Worm (Caenorhabditis elegans): Measurements from ENCODE around the gene Y45F10D.7.
A peak's percentile ranks its signal among the peaks of the same experiment; 100 is the strongest.

Y45F10D.7 gene

DNA sequence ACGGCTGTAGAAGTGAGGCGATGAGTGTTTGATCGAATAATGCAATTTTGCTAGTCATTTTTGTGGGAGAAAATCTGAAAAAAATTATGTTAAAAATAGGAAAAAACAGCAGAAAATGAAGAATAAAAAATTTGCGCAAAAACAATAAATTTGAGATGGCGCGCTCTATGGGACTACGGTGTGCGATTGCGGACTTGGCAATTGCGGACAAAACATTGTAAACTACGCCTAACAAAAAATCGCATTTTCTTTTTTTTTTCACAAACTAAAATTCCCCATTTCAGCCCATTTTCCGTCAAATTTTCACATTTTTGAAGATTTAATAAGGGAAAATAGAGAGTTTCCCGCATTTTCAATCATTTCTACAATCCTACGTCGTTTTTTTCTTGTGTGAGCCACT, at the start of gene Y45F10D.7, which contains the start of gene sas-6:
TSS of gene Y45F10D.7 (plus strand) at position 256 of the 400 bp plus-strand sequence.
TSS of gene sas-6 (minus strand) at position 80 of the 400 bp plus-strand sequence.
- TF ChIP-seq dve-1 (tag; optimal IDR thresholded peaks at IDR 0.05) (peak; percentile 23), nfya-1 (tag; optimal IDR thresholded peaks at IDR 0.05) (peak; percentile 80), F13H6.1 (tag; optimal IDR thresholded peaks at IDR 0.05) (no peak), sox-2 (GFP tag; IDR thresholded peaks at IDR 0.05) (no peak), ceh-34 (tag; optimal IDR thresholded peaks at IDR 0.05) (peak; percentile 37), hlh-13 (GFP tag; optimal IDR thresholded peaks at IDR 0.05) (no peak), ets-4 (tag; optimal IDR thresholded peaks at IDR 0.05) (no peak), sdc-2 (tag; optimal IDR thresholded peaks at IDR 0.05) (no peak), npax-4 (tag; optimal IDR thresholded peaks at IDR 0.05) (peak; percentile 32), ceh-31 (tag; optimal IDR thresholded peaks at IDR 0.05) (peak; percentile 40), ceh-14 (tag; optimal IDR thresholded peaks at IDR 0.05) (no peak), K09A11.1 (tag; optimal IDR thresholded peaks at IDR 0.05; ENCODE audit: insufficient read depth) (no peak), unc-86 (tag; optimal IDR thresholded peaks at IDR 0.05) (peak; percentile 32), Y22D7AL.16 (tag; optimal IDR thresholded peaks at IDR 0.05) (no peak), ceh-48 (tag; optimal IDR thresholded peaks at IDR 0.05) (no peak), ceh-18 (tag; optimal IDR thresholded peaks at IDR 0.05) (peak; percentile 13), pros-1 (tag; optimal IDR thresholded peaks at IDR 0.05) (no peak), odd-2 (tag; optimal IDR thresholded peaks at IDR 0.05) (no peak), ceh-19 (GFP tag; optimal IDR thresholded peaks at IDR 0.05) (no peak), ref-2 (tag; optimal IDR thresholded peaks at IDR 0.05) (peak; percentile 73), elt-2 (tag; optimal IDR thresholded peaks at IDR 0.05) (peak; percentile 55), unc-3 (GFP tag; conservative IDR thresholded peaks at IDR 0.05) (no peak), unc-3 (tag; optimal IDR thresholded peaks at IDR 0.05) (no peak), lin-11 (tag; optimal IDR thresholded peaks at IDR 0.05) (no peak), tbx-2 (tag; optimal IDR thresholded peaks at IDR 0.05) (peak; percentile 28), ama-1 (optimal IDR thresholded peaks at IDR 0.05) (no peak), unc-42 (tag; optimal IDR thresholded peaks at IDR 0.05) (peak; percentile 61), ceh-24 (tag; optimal IDR thresholded peaks at IDR 0.05) (no peak), ceh-2 (tag; optimal IDR thresholded peaks at IDR 0.05) (no peak), ceh-9 (tag; optimal IDR thresholded peaks at IDR 0.05) (no peak), fkh-10 (GFP tag; optimal IDR thresholded peaks at IDR 0.05) (no peak), pha-2 (tag; optimal IDR thresholded peaks at IDR 0.05) (no peak), mec-3 (tag; optimal IDR thresholded peaks at IDR 0.05; ENCODE audit: borderline replicate concordance) (no peak), C08G9.2 (tag; optimal IDR thresholded peaks at IDR 0.05) (peak; percentile 15)

DNA sequence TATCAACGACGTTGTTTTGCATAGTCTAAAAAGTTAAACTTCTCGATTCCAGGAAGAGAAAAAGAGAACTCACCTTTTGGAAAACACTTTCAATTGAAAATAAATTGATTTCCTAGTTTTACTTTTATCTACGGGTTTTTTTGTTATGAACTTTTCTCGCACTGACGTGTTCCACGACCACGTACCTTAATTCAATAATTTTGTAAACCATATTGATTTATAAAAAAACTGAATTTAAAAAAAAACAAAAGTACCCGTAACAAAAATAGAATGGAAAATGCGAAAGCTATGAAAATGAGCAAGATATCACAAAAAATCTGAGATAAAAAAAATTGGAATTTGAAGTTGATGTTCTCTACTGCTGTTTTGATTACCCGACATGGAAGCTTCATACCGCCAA, 46.5 kb upstream of the Y45F10D.7 start, which contains the start of gene C47A4.3:
TSS of gene C47A4.3 (minus strand) at position 101 of the 400 bp plus-strand sequence.
- no peak for TF ChIP-seq madf-2 (tag; optimal IDR thresholded peaks at IDR 0.05)
- no peak for TF ChIP-seq pax-1 (tag; optimal IDR thresholded peaks at IDR 0.05)
- no peak for TF ChIP-seq hlh-8 (tag; optimal IDR thresholded peaks at IDR 0.05)
- no peak for TF ChIP-seq ceh-48 (tag; optimal IDR thresholded peaks at IDR 0.05)
- TF ChIP-seq ceh-19 (GFP tag; optimal IDR thresholded peaks at IDR 0.05), result no peak
- TF ChIP-seq zip-5 (tag; optimal IDR thresholded peaks at IDR 0.05), result no peak
- no peak for TF ChIP-seq hlh-13 (GFP tag; optimal IDR thresholded peaks at IDR 0.05)

DNA sequence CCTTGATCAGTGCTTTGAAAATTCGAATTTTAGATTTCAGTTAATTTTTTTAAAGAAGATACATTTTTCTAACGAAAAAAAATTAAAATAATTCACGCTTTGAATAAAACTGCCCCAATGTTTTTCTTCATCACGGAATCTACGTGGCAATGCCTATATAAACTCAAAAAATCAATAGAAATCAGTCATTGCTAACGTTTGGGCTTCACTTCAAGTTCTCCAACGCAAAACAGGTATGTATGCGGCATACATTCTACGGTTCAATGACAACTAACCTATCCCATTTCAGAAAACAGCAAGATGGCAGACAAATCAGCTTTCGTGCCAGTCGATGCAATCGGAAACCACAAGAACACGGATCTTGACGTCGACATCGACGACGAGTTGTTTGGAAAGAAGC, 43.3 kb upstream of the Y45F10D.7 start, which contains the start of gene C47A4.5:
TSS of gene C47A4.5 (plus strand) at position 301 of the 400 bp plus-strand sequence.
- TF ChIP-seq unc-42 (tag; optimal IDR thresholded peaks at IDR 0.05) (no peak), unc-3 (GFP tag; conservative IDR thresholded peaks at IDR 0.05) (no peak), unc-3 (tag; optimal IDR thresholded peaks at IDR 0.05) (no peak), dve-1 (tag; optimal IDR thresholded peaks at IDR 0.05) (no peak), pha-4 (tag; optimal IDR thresholded peaks at IDR 0.05) (no peak), nhr-232 (tag; optimal IDR thresholded peaks at IDR 0.05) (no peak), C38D4.7 (GFP tag; optimal IDR thresholded peaks at IDR 0.05) (no peak), K09A11.1 (tag; optimal IDR thresholded peaks at IDR 0.05; ENCODE audit: insufficient read depth) (no peak)
